Worm (Caenorhabditis elegans): ENCODE data around the gene F13A2.1.

Gene F13A2.1

DNA sequence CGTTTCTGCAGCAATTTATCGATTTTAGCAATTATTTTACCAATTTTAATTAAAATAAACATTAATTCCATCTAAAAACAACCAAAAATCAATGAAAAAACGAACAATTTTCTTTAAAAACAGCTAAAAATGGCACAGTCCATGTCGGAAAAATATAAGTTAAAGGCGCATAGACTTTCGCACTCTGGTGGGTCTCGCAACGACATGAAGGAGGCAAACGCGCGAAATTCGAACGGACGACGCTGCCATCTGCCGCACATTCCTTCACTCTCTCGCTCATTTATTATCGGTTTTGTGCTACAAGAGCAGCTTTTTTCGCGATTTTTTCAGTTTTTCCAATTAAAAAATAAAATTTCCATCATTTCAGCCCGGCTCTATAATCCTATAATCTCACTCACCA, 35.4 kb downstream of the F13A2.1 start, which contains the start of gene mcm-7:
mcm-7 (plus strand) TSS at position 368 of the 400 bp plus-strand sequence.
- no peak for TF ChIP-seq ztf-26 (tag; optimal IDR thresholded peaks at IDR 0.05)
- TF ChIP-seq lir-1 (GFP tag; conservative IDR thresholded peaks at IDR 0.05), result no peak
- TF ChIP-seq lin-54 (GFP tag; optimal IDR thresholded peaks at IDR 0.05), result peak; percentile 86
- no peak for TF ChIP-seq ets-4 (GFP tag; optimal IDR thresholded peaks at IDR 0.05)
- 0 out of 2 replicates have a peak, but pooled peaks have one; percentile 47 for TF ChIP-seq pbrm-1 (GFP tag; IDR thresholded peaks at IDR 0.05)
- TF ChIP-seq dpl-1 (GFP tag; optimal IDR thresholded peaks at IDR 0.05), result peak; percentile 79
- TF ChIP-seq F33H1.4 (GFP tag; IDR thresholded peaks at IDR 0.05), result peak; percentile 93
- peak; percentile 57; the same call in 1 of the 2 replicates for TF ChIP-seq rcor-1 (GFP tag; IDR thresholded peaks at IDR 0.05)
- no peak for TF ChIP-seq aptf-2 (GFP tag; conservative IDR thresholded peaks at IDR 0.05)
- peak; percentile 76 for TF ChIP-seq madf-8 (GFP tag; conservative IDR thresholded peaks at IDR 0.05)
- peak; percentile 17 to 84 (median 37) for TF ChIP-seq lin-35 (GFP tag; optimal IDR thresholded peaks at IDR 0.05)
- no peak for TF ChIP-seq repo-1 (tag; optimal IDR thresholded peaks at IDR 0.05)
- peak; percentile 45 for TF ChIP-seq F23B12.7 (tag; optimal IDR thresholded peaks at IDR 0.05; ENCODE audit: insufficient read depth)
- TF ChIP-seq sptf-2 (GFP tag; optimal IDR thresholded peaks at IDR 0.05), result no peak
- no peak for TF ChIP-seq K12H6.12 (tag; optimal IDR thresholded peaks at IDR 0.05)
- TF ChIP-seq let-526 (GFP tag; IDR thresholded peaks at IDR 0.05), result no peak
- no peak for TF ChIP-seq ama-1 (optimal IDR thresholded peaks at IDR 0.05)
- no peak for TF ChIP-seq ama-1 (GFP tag; optimal IDR thresholded peaks at IDR 0.05)
- peak; percentile 30 for TF ChIP-seq snpc-1.1 (tag; optimal IDR thresholded peaks at IDR 0.05; ENCODE audit: insufficient read depth)
- no peak for TF ChIP-seq rec-8 (tag; optimal IDR thresholded peaks at IDR 0.05)
- peak; percentile 93 for TF ChIP-seq efl-1 (GFP tag; optimal IDR thresholded peaks at IDR 0.05)
- TF ChIP-seq hmg-1.2 (GFP tag; IDR thresholded peaks at IDR 0.05), result peak; percentile 59
- peak; percentile 77 for TF ChIP-seq dox-1 (GFP tag; IDR thresholded peaks at IDR 0.05)
- TF ChIP-seq attf-3 (GFP tag; conservative IDR thresholded peaks at IDR 0.05), result 0 out of 2 replicates have a peak, but pooled peaks have one; percentile 33
- peak; percentile 30 for TF ChIP-seq tbp1 (GFP tag; optimal IDR thresholded peaks at IDR 0.05)
- no peak for TF ChIP-seq pha-4 (tag; optimal IDR thresholded peaks at IDR 0.05)
- TF ChIP-seq nhr-90 (tag; optimal IDR thresholded peaks at IDR 0.05), result no peak
- no peak for TF ChIP-seq let-607 (tag; optimal IDR thresholded peaks at IDR 0.05)
- TF ChIP-seq madf-6 (GFP tag; IDR thresholded peaks at IDR 0.05), result peak; percentile 91
- TF ChIP-seq egrh-3 (GFP tag; IDR thresholded peaks at IDR 0.05), result peak; percentile 70
- TF ChIP-seq lsl-1 (GFP tag; optimal IDR thresholded peaks at IDR 0.05), result peak; percentile 64
- TF ChIP-seq mcd-1 (GFP tag; IDR thresholded peaks at IDR 0.05), result peak; percentile 51; the same call in 1 of the 2 replicates
- TF ChIP-seq ceh-91 (GFP tag; IDR thresholded peaks at IDR 0.05), result peak; percentile 74
- no peak for TF ChIP-seq mel-28 (tag; optimal IDR thresholded peaks at IDR 0.05; ENCODE audit: borderline replicate concordance)
- TF ChIP-seq egl-18 (GFP tag; IDR thresholded peaks at IDR 0.05), result no peak
- TF ChIP-seq nhr-80 (tag; optimal IDR thresholded peaks at IDR 0.05), result no peak
- TF ChIP-seq snpc-1.3 (tag; optimal IDR thresholded peaks at IDR 0.05; ENCODE audit: insufficient read depth), result peak; percentile 27
- peak; percentile 58 for TF ChIP-seq D2030.7 (GFP tag; IDR thresholded peaks at IDR 0.05)
- peak; percentile 62 for TF ChIP-seq xnd-1 (tag; optimal IDR thresholded peaks at IDR 0.05)
- TF ChIP-seq snpc-3.4 (tag; optimal IDR thresholded peaks at IDR 0.05), result peak; percentile 53
- TF ChIP-seq cebp-1 (GFP tag; IDR thresholded peaks at IDR 0.05), result no peak
- peak; percentile 41 for TF ChIP-seq cebp-1 (tag; optimal IDR thresholded peaks at IDR 0.05)
- TF ChIP-seq snpc-4 (GFP tag; optimal IDR thresholded peaks at IDR 0.05), result no peak
- TF ChIP-seq snpc-4 (tag; optimal IDR thresholded peaks at IDR 0.05), result peak in 2 of 4 experiments; percentile 49 to 59

Measured in whole organism, young adult.